Fruit fly (Drosophila melanogaster): ENCODE measurements around the gene CG5003.

DNA sequence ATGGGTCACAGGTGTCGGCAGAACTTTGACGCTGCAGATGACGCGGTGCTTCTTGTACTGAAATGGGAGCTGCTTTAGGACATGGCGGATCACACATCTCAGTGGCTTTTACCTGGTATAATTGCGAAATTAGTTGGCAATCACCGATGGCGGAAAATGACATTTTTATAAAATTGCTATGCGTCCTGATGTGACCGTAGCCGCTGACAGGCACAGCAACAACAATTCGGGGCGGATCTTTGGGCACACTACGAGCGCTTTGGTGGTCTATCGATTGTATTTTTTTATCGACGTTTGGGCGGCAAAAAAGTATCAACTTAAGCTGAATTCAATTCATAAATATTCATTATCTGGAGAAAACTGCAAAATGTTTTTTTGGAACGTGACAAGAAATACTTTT, 37.6 kb upstream of the CG5003 start, which contains the start of gene CG4951:
- TF ChIP-seq CG6808 (GFP tag; optimal IDR thresholded peaks at IDR 0.05), result no peak
- TF ChIP-seq CG8319 (GFP tag; optimal IDR thresholded peaks at IDR 0.05), result no peak
- TF ChIP-seq CG1621 (tag; optimal IDR thresholded peaks at IDR 0.05), result no peak
- no peak for TF ChIP-seq Ets21C (GFP tag; optimal IDR thresholded peaks at IDR 0.05)
- no peak for TF ChIP-seq CG6854 (GFP tag; optimal IDR thresholded peaks at IDR 0.05)
- TF ChIP-seq Eip75B (GFP tag; optimal IDR thresholded peaks at IDR 0.05), result no peak
- no peak for TF ChIP-seq Ets96B (tag; optimal IDR thresholded peaks at IDR 0.05)
- TF ChIP-seq Smox (GFP tag; optimal IDR thresholded peaks at IDR 0.05), result no peak

All from whole organism, prepupa.